Fruit fly (Drosophila melanogaster) whole organism, embryonic: Measurements from ENCODE around the gene CG3123.

Source experiments
- Abd-B ChIP-seq: fragments of 200-800 bp; sonication (Bioruptor generic); optimal IDR thresholded peaks from 2 replicates; lab custom pipeline; 2018; ENCODE audit warnings: missing biosample characterization, mild to moderate bottlenecking, missing genetic modification characterization, moderate library complexity
- Adf1 ChIP-seq: fragments of 200-800 bp; sonication (Bioruptor generic); IDR thresholded peaks from 2 replicates; pipeline ENCODE4 v1.3.6; 2022; ENCODE audit warnings: missing biosample characterization, missing genetic modification characterization
- Atf6 ChIP-seq: fragments of 200-800 bp; sonication (Bioruptor generic); IDR thresholded peaks from 2 replicates; pipeline ENCODE4 v1.3.6; 2022; ENCODE audit warnings: missing biosample characterization, missing genetic modification characterization
- Bdp1 ChIP-seq: fragments of 200-800 bp; sonication (Bioruptor generic); optimal IDR thresholded peaks from 3 replicates; lab custom pipeline; 2016; ENCODE audit warnings: missing biosample characterization, missing genetic modification characterization
- Blimp-1 ChIP-seq: fragments of 200-800 bp; sonication (Bioruptor generic); optimal IDR thresholded peaks from 3 replicates; lab custom pipeline; 2018; ENCODE audit warnings: missing biosample characterization, missing genetic modification characterization, mild to moderate bottlenecking, moderate library complexity, missing genetic modification reagents
- CG10431 ChIP-seq: fragments of 200-800 bp; sonication (Bioruptor generic); optimal IDR thresholded peaks from 3 replicates; lab custom pipeline; 2018; ENCODE audit warnings: missing biosample characterization, mild to moderate bottlenecking, missing genetic modification characterization
- CG11398 ChIP-seq: fragments of 200-800 bp; sonication (Bioruptor generic); optimal IDR thresholded peaks from 2 replicates; lab custom pipeline; 2016; ENCODE audit warnings: missing biosample characterization, missing genetic modification characterization
- CG11504 ChIP-seq: fragments of 200-800 bp; sonication (Bioruptor generic); optimal IDR thresholded peaks from 3 replicates; lab custom pipeline; 2019; ENCODE audit warnings: missing biosample characterization, mild to moderate bottlenecking, missing genetic modification characterization, moderate library complexity
- CG1233 ChIP-seq: fragments of 200-800 bp; sonication (Bioruptor generic); optimal IDR thresholded peaks from 4 replicates; lab custom pipeline; 2018; ENCODE audit warnings: missing biosample characterization, mild to moderate bottlenecking, missing genetic modification characterization
- CG12391 ChIP-seq: fragments of 200-800 bp; sonication (Bioruptor generic); optimal IDR thresholded peaks from 3 replicates; lab custom pipeline; 2018; ENCODE audit warnings: missing biosample characterization, mild to moderate bottlenecking, missing genetic modification characterization, moderate library complexity
- CG13775 ChIP-seq: fragments of 200-800 bp; sonication (Bioruptor generic); optimal IDR thresholded peaks from 3 replicates; lab custom pipeline; 2017; ENCODE audit warnings: missing biosample characterization, mild to moderate bottlenecking, missing genetic modification characterization
- CG1603 ChIP-seq: fragments of 200-800 bp; sonication (Bioruptor generic); optimal IDR thresholded peaks from 2 replicates; lab custom pipeline; 2019; ENCODE audit warnings: missing biosample characterization, mild to moderate bottlenecking, missing genetic modification characterization, moderate library complexity
- CG16813 ChIP-seq: fragments of 200-800 bp; sonication (Bioruptor generic); IDR thresholded peaks from 3 replicates; pipeline ENCODE4 v1.3.6; 2022; ENCODE audit warnings: missing biosample characterization, missing genetic modification characterization; ENCODE audit not compliant: partially characterized antibody
- CG17186 ChIP-seq: fragments of 200-800 bp; sonication (Bioruptor generic); optimal IDR thresholded peaks from 3 replicates; lab custom pipeline; 2017; ENCODE audit warnings: missing biosample characterization, missing genetic modification reagents, missing genetic modification characterization
- CG17802 ChIP-seq: fragments of 200-800 bp; sonication (Bioruptor generic); optimal IDR thresholded peaks from 2 replicates; lab custom pipeline; 2018; ENCODE audit warnings: missing biosample characterization, mild to moderate bottlenecking, missing genetic modification characterization, moderate library complexity
- CG3163 ChIP-seq: fragments of 200-800 bp; sonication (Bioruptor generic); optimal IDR thresholded peaks from 3 replicates; lab custom pipeline; 2016; ENCODE audit warnings: missing biosample characterization, missing genetic modification characterization
- CG33213 ChIP-seq: fragments of 200-800 bp; sonication (Bioruptor generic); optimal IDR thresholded peaks from 3 replicates; lab custom pipeline; 2016; ENCODE audit warnings: missing biosample characterization, missing genetic modification characterization
- CG4282 ChIP-seq: fragments of 200-800 bp; sonication (Bioruptor generic); optimal IDR thresholded peaks from 2 replicates; lab custom pipeline; 2016; ENCODE audit warnings: missing biosample characterization, missing genetic modification characterization
- CG43689 ChIP-seq: fragments of 200-800 bp; sonication (Bioruptor generic); IDR thresholded peaks from 2 replicates; pipeline ENCODE4 v1.3.6; 2022; ENCODE audit warnings: missing biosample characterization, missing genetic modification characterization
- CG6813 ChIP-seq: fragments of 200-800 bp; sonication (Bioruptor generic); optimal IDR thresholded peaks from 2 replicates; lab custom pipeline; 2017; ENCODE audit warnings: missing biosample characterization, missing genetic modification characterization, mild to moderate bottlenecking, moderate library complexity, missing genetic modification reagents
- CG8388 ChIP-seq: fragments of 200-800 bp; sonication (Bioruptor generic); optimal IDR thresholded peaks from 2 replicates; lab custom pipeline; 2019; ENCODE audit warnings: missing biosample characterization, mild to moderate bottlenecking, missing genetic modification characterization, moderate library complexity
- CG9727 ChIP-seq: fragments of 200-800 bp; sonication (Bioruptor generic); optimal IDR thresholded peaks from 3 replicates; lab custom pipeline; 2017; ENCODE audit warnings: missing biosample characterization, mild to moderate bottlenecking, missing genetic modification characterization
- Chrac-16 ChIP-seq: fragments of 200-800 bp; sonication (Bioruptor generic); optimal IDR thresholded peaks from 3 replicates; lab custom pipeline; 2016; ENCODE audit warnings: missing biosample characterization, missing genetic modification characterization
- D19A ChIP-seq: fragments of 200-800 bp; optimal IDR thresholded peaks from 3 replicates; lab custom pipeline; 2019; ENCODE audit warnings: missing biosample characterization, mild to moderate bottlenecking, missing genetic modification characterization, moderate library complexity
- Deaf1 ChIP-seq: fragments of 200-800 bp; optimal IDR thresholded peaks from 3 replicates; lab custom pipeline; 2019; ENCODE audit warnings: missing biosample characterization, mild to moderate bottlenecking, missing genetic modification characterization, moderate library complexity
- Doc3 ChIP-seq: fragments of 200-800 bp; sonication (Bioruptor generic); IDR thresholded peaks from 3 replicates; pipeline ENCODE4 v1.3.6; 2022; ENCODE audit warnings: missing biosample characterization, missing genetic modification characterization; ENCODE audit not compliant: partially characterized antibody
- Eip74EF ChIP-seq, 2 experiments: fragments of 200-800 bp in 1 of 2; fragments of >200 bp in 1 of 2; sonication (Bioruptor generic) in 1 of 2; optimal IDR thresholded peaks; 2 replicates each; lab custom pipeline; 2017 to 2019; ENCODE audit warnings: missing biosample characterization in 2 of 2, missing genetic modification characterization in 2 of 2, mild to moderate bottlenecking in 1 of 2, moderate library complexity in 1 of 2
- Elba2 ChIP-seq: fragments of 200-800 bp; sonication (Bioruptor generic); optimal IDR thresholded peaks from 3 replicates; lab custom pipeline; 2016; ENCODE audit warnings: missing biosample characterization, missing genetic modification characterization
- H15 ChIP-seq: fragments of 200-800 bp; sonication (Bioruptor generic); IDR thresholded peaks from 3 replicates; pipeline ENCODE4 v1.3.6; 2022; ENCODE audit warnings: missing biosample characterization, missing genetic modification characterization
- HHEX ChIP-seq: fragments of 200-800 bp; sonication (Bioruptor generic); optimal IDR thresholded peaks from 3 replicates; lab custom pipeline; 2017; ENCODE audit warnings: missing biosample characterization, mild to moderate bottlenecking, missing genetic modification characterization, missing genetic modification reagents
- HmgZ ChIP-seq: fragments of 200-800 bp; sonication (Bioruptor generic); optimal IDR thresholded peaks from 2 replicates; lab custom pipeline; 2018; ENCODE audit warnings: missing biosample characterization, mild to moderate bottlenecking, missing genetic modification characterization
- Jarid2 ChIP-seq: fragments of 200-800 bp; sonication (Bioruptor generic); optimal IDR thresholded peaks from 3 replicates; lab custom pipeline; 2017; ENCODE audit warnings: mild to moderate bottlenecking, missing biosample characterization, missing genetic modification reagents, missing genetic modification characterization
- NK7.1 ChIP-seq: fragments of 200-800 bp; sonication (Bioruptor generic); optimal IDR thresholded peaks from 3 replicates; lab custom pipeline; 2016; ENCODE audit warnings: missing biosample characterization, missing genetic modification characterization
- Xbp1 ChIP-seq: fragments of 200-800 bp; sonication (Bioruptor generic); optimal IDR thresholded peaks from 3 replicates; lab custom pipeline; 2016; ENCODE audit warnings: missing biosample characterization, mild to moderate bottlenecking, missing genetic modification characterization
- br ChIP-seq: fragments of >200 bp; optimal IDR thresholded peaks from 2 replicates; lab custom pipeline; 2017
- cg ChIP-seq: fragments of 200-800 bp; sonication (Bioruptor generic); optimal IDR thresholded peaks from 3 replicates; lab custom pipeline; 2019; ENCODE audit warnings: missing biosample characterization, mild to moderate bottlenecking, missing genetic modification characterization, moderate library complexity
- ci ChIP-seq: fragments of 200-800 bp; sonication (Bioruptor generic); IDR thresholded peaks from 3 replicates; pipeline ENCODE4 v1.3.6; 2022; ENCODE audit warnings: missing biosample characterization, missing genetic modification characterization
- crp ChIP-seq, 2 experiments: fragments of 200-800 bp; sonication (Bioruptor generic); optimal IDR thresholded peaks; 2 replicates in 1 of 2; 3 replicates in 1 of 2; lab custom pipeline; 2017; ENCODE audit warnings: missing biosample characterization in 2 of 2, missing genetic modification characterization in 2 of 2, mild to moderate bottlenecking in 1 of 2, moderate library complexity in 1 of 2
- esg ChIP-seq: fragments of 200-800 bp; sonication (Bioruptor generic); conservative IDR thresholded peaks from 2 replicates; pipeline ENCODE4 v1.3.6; 2022; ENCODE audit warnings: missing biosample characterization, missing genetic modification characterization
- fd96Cb ChIP-seq: fragments of 200-800 bp; sonication (Bioruptor generic); optimal IDR thresholded peaks from 2 replicates; lab custom pipeline; 2018; ENCODE audit warnings: missing biosample characterization, mild to moderate bottlenecking, missing genetic modification characterization, moderate library complexity
- grn ChIP-seq: fragments of 200-800 bp; sonication (Bioruptor generic); optimal IDR thresholded peaks from 3 replicates; lab custom pipeline; 2017; ENCODE audit warnings: missing biosample characterization, missing genetic modification characterization
- jing ChIP-seq: fragments of 200-800 bp; sonication (Bioruptor generic); optimal IDR thresholded peaks from 2 replicates; lab custom pipeline; 2018; ENCODE audit warnings: missing biosample characterization, mild to moderate bottlenecking, missing genetic modification characterization
- mam ChIP-seq: fragments of 200-800 bp; sonication (Bioruptor generic); optimal IDR thresholded peaks from 3 replicates; lab custom pipeline; 2016; ENCODE audit warnings: missing biosample characterization, missing genetic modification characterization
- sc ChIP-seq, 3 experiments: fragments of >200 bp in 2 of 3; fragments of 200-800 bp in 1 of 3; sonication (Bioruptor generic) in 1 of 3; optimal IDR thresholded peaks; 2 replicates in 2 of 3; 3 replicates in 1 of 3; lab custom pipeline; 2017; ENCODE audit warnings: mild to moderate bottlenecking in 1 of 3, missing biosample characterization in 1 of 3, missing genetic modification characterization in 1 of 3, missing genetic modification reagents in 1 of 3
- sens ChIP-seq: fragments of 200-800 bp; sonication (Bioruptor generic); peaks from one replicate; lab custom pipeline; 2016; ENCODE audit warnings: missing biosample characterization, missing genetic modification characterization
- sna ChIP-seq: fragments of 200-800 bp; sonication (Bioruptor generic); IDR thresholded peaks from 2 replicates; pipeline ENCODE4 v1.3.6; 2022; ENCODE audit warnings: missing biosample characterization, missing genetic modification characterization; ENCODE audit not compliant: partially characterized antibody
- wek ChIP-seq: fragments of 200-800 bp; sonication (Bioruptor generic); optimal IDR thresholded peaks from 3 replicates; lab custom pipeline; 2018; ENCODE audit warnings: missing biosample characterization, mild to moderate bottlenecking, missing genetic modification characterization, moderate library complexity
- zen2 ChIP-seq: fragments of 200-800 bp; sonication (Bioruptor generic); IDR thresholded peaks from 3 replicates; pipeline ENCODE4 v1.3.6; 2022; ENCODE audit warnings: missing biosample characterization, missing genetic modification characterization; ENCODE audit not compliant: partially characterized antibody
- zfh1 ChIP-seq: fragments of 200-800 bp; sonication (Bioruptor generic); IDR thresholded peaks from 3 replicates; pipeline ENCODE4 v1.3.6; 2022; ENCODE audit warnings: missing biosample characterization, missing genetic modification characterization

Gene CG3123

dm6 chr2L:2830341-2830800 lies 5.1 kb upstream of the CG3123 start (continued):
- TF ChIP-seq CG8388 (GFP tag; lab: Kevin White, UChicago) (peak; percentile 87), CG17186 (GFP tag; lab: Kevin White, UChicago) (peak; percentile 25), crp (GFP tag; optimal IDR thresholded peaks at IDR 0.05; lab: Kevin White, UChicago) (peak in 1 of 2 experiments; percentile 48), ci (peak; percentile 76), sc (optimal IDR thresholded peaks at IDR 0.05; lab: Kevin White, UChicago) (no peak), sc (GFP tag; optimal IDR thresholded peaks at IDR 0.05; lab: Kevin White, UChicago) (peak; percentile 87), esg (peak; percentile 73), CG1603 (tag; lab: Kevin White, UChicago) (peak; percentile 23), grn (GFP tag; lab: Kevin White, UChicago) (no peak), CG12391 (tag; lab: Kevin White, UChicago) (peak; percentile 92), zen2 (GFP tag; lab: Robert Waterston, UW) (no peak), D19A (tag; lab: Kevin White, UChicago) (peak; percentile 89), sna (GFP tag; lab: Robert Waterston, UW) (no peak), fd96Cb (tag; lab: Kevin White, UChicago) (peak; percentile 89), sens (peak; percentile 96), Jarid2 (GFP tag; lab: Kevin White, UChicago) (peak; percentile 42), zfh1 (GFP tag; lab: Robert Waterston, UW) (peak; percentile 67; the same call in 2 of the 3 replicates), H15 (GFP tag; lab: Robert Waterston, UW) (peak; percentile 75; the same call in 2 of the 3 replicates), Eip74EF (GFP tag; optimal IDR thresholded peaks at IDR 0.05; lab: Kevin White, UChicago) (peak in 1 of 2 experiments; percentile 93), Elba2 (GFP tag; lab: Kevin White, UChicago) (no peak), CG11504 (tag; lab: Kevin White, UChicago) (peak; percentile 93), HHEX (GFP tag; lab: Kevin White, UChicago) (peak; percentile 85), CG33213 (GFP tag; lab: Kevin White, UChicago) (peak; percentile 47), br (lab: Kevin White, UChicago) (no peak), Bdp1 (GFP tag; lab: Kevin White, UChicago) (peak; percentile 38), Doc3 (GFP tag; lab: Robert Waterston, UW) (no peak), CG11398 (no peak), CG13775 (GFP tag; lab: Kevin White, UChicago) (peak; percentile 92), Deaf1 (tag; lab: Kevin White, UChicago) (peak; percentile 54), CG16813 (GFP tag; lab: Robert Waterston, UW) (no peak), Chrac-16 (GFP tag; lab: Kevin White, UChicago) (peak; percentile 77), mam (GFP tag; lab: Kevin White, UChicago) (peak; percentile 50), CG9727 (GFP tag; lab: Kevin White, UChicago) (peak; percentile 97), CG43689 (GFP tag; lab: Robert Waterston, UW) (no peak), Xbp1 (peak; percentile 87), Adf1 (GFP tag; lab: Robert Waterston, UW) (peak; percentile 30; the same call in 1 of the 2 replicates), CG10431 (GFP tag; lab: Kevin White, UChicago) (peak; percentile 72), cg (GFP tag; lab: Kevin White, UChicago) (no peak), CG6813 (GFP tag; lab: Kevin White, UChicago) (peak; percentile 86), Abd-B (GFP tag; lab: Kevin White, UChicago) (peak; percentile 83), Atf6 (GFP tag; lab: Robert Waterston, UW) (peak; percentile 79), CG17802 (peak; percentile 27), Blimp-1 (GFP tag; lab: Kevin White, UChicago) (peak; percentile 78), wek (GFP tag; lab: Kevin White, UChicago) (no peak), CG4282 (GFP tag; lab: Kevin White, UChicago) (no peak), CG3163 (GFP tag; lab: Kevin White, UChicago) (no peak), CG1233 (GFP tag; lab: Kevin White, UChicago) (peak; percentile 88), NK7.1 (GFP tag; lab: Kevin White, UChicago) (peak; percentile 5), HmgZ (peak; percentile 51), jing (GFP tag; lab: Kevin White, UChicago) (peak; percentile 63)
